Fruit fly (Drosophila melanogaster) whole organism, embryonic: ENCODE data around the gene AANATL7.

ENCODE experiments used
- Atf6 ChIP-seq: fragments of 200-800 bp; sonication (Bioruptor generic); IDR thresholded peaks from 2 replicates; pipeline ENCODE4 v1.3.6; 2022; ENCODE audit warnings: missing biosample characterization, missing genetic modification characterization
- BEAF-32 ChIP-seq: fragments of 200-800 bp; sonication (Bioruptor generic); optimal IDR thresholded peaks from 3 replicates; lab custom pipeline; 2017; ENCODE audit warnings: missing biosample characterization, missing genetic modification characterization, mild to moderate bottlenecking, moderate library complexity, missing genetic modification reagents
- Bteb2 ChIP-seq: fragments of 200-800 bp; sonication (Bioruptor generic); optimal IDR thresholded peaks from 2 replicates; lab custom pipeline; 2016; ENCODE audit warnings: missing biosample characterization, missing genetic modification characterization
- CG11398 ChIP-seq: fragments of 200-800 bp; sonication (Bioruptor generic); optimal IDR thresholded peaks from 2 replicates; lab custom pipeline; 2016; ENCODE audit warnings: missing biosample characterization, missing genetic modification characterization
- CG11504 ChIP-seq: fragments of 200-800 bp; sonication (Bioruptor generic); optimal IDR thresholded peaks from 3 replicates; lab custom pipeline; 2019; ENCODE audit warnings: missing biosample characterization, mild to moderate bottlenecking, missing genetic modification characterization, moderate library complexity
- CG12659 ChIP-seq: fragments of 200-800 bp; sonication (Bioruptor generic); optimal IDR thresholded peaks from 3 replicates; lab custom pipeline; 2017; ENCODE audit warnings: mild to moderate bottlenecking, missing biosample characterization, missing genetic modification reagents, missing genetic modification characterization
- CG12769 ChIP-seq: fragments of 200-800 bp; sonication (Bioruptor generic); optimal IDR thresholded peaks from 2 replicates; lab custom pipeline; 2019; ENCODE audit warnings: missing biosample characterization, mild to moderate bottlenecking, missing genetic modification characterization, moderate library complexity
- CG13123 ChIP-seq: fragments of 200-800 bp; sonication (Bioruptor generic); optimal IDR thresholded peaks from 2 replicates; lab custom pipeline; 2016; ENCODE audit warnings: missing biosample characterization, missing genetic modification characterization
- CG15269 ChIP-seq: fragments of 200-800 bp; sonication (Bioruptor generic); optimal IDR thresholded peaks from 2 replicates; lab custom pipeline; 2018; ENCODE audit warnings: missing biosample characterization, mild to moderate bottlenecking, missing genetic modification characterization, moderate library complexity
- CG15479 ChIP-seq: fragments of 200-800 bp; sonication (Bioruptor generic); optimal IDR thresholded peaks from 3 replicates; lab custom pipeline; 2019; ENCODE audit warnings: missing biosample characterization, mild to moderate bottlenecking, missing genetic modification characterization, moderate library complexity
- CG16779 ChIP-seq: fragments of 200-800 bp; sonication (Bioruptor generic); IDR thresholded peaks from 2 replicates; pipeline ENCODE4 v1.3.6; 2022; ENCODE audit warnings: missing biosample characterization, missing genetic modification characterization
- CG17328 ChIP-seq: fragments of 200-800 bp; sonication (Bioruptor generic); IDR thresholded peaks from 2 replicates; pipeline ENCODE4 v1.3.6; 2022; ENCODE audit warnings: missing biosample characterization, missing genetic modification characterization
- CG18764 ChIP-seq: fragments of 200-800 bp; sonication (Bioruptor generic); optimal IDR thresholded peaks from 3 replicates; lab custom pipeline; 2016; ENCODE audit warnings: missing biosample characterization, missing genetic modification characterization
- CG2129 ChIP-seq: fragments of 200-800 bp; sonication (Bioruptor generic); IDR thresholded peaks from 2 replicates; pipeline ENCODE4 v1.3.6; 2022; ENCODE audit warnings: missing biosample characterization, missing genetic modification characterization; ENCODE audit not compliant: partially characterized antibody
- CG3995 ChIP-seq: fragments of 200-800 bp; sonication (Bioruptor generic); optimal IDR thresholded peaks from 3 replicates; lab custom pipeline; 2016; ENCODE audit warnings: missing biosample characterization, missing genetic modification characterization
- CG4707 ChIP-seq: fragments of 200-800 bp; sonication (Bioruptor generic); optimal IDR thresholded peaks from 2 replicates; lab custom pipeline; 2018; ENCODE audit warnings: missing biosample characterization, mild to moderate bottlenecking, missing genetic modification characterization, moderate library complexity
- CG6765 ChIP-seq: fragments of 200-800 bp; sonication (Bioruptor generic); optimal IDR thresholded peaks from 3 replicates; lab custom pipeline; 2017; ENCODE audit warnings: missing biosample characterization, mild to moderate bottlenecking, missing genetic modification characterization
- CG6791 ChIP-seq: fragments of 200-800 bp; sonication (Bioruptor generic); IDR thresholded peaks from 3 replicates; pipeline ENCODE4 v1.3.6; 2022; ENCODE audit warnings: missing biosample characterization, missing genetic modification characterization; ENCODE audit not compliant: partially characterized antibody
- CG7372 ChIP-seq: fragments of 200-800 bp; sonication (Bioruptor generic); IDR thresholded peaks from 2 replicates; pipeline ENCODE4 v1.3.6; 2022; ENCODE audit warnings: missing biosample characterization, missing genetic modification characterization
- CG7928 ChIP-seq: fragments of 200-800 bp; sonication (Bioruptor generic); optimal IDR thresholded peaks from 2 replicates; lab custom pipeline; 2017; ENCODE audit warnings: missing biosample characterization, mild to moderate bottlenecking, missing genetic modification characterization
- CG8290 ChIP-seq, 3 experiments: fragments of 200-800 bp; sonication (Bioruptor generic); optimal IDR thresholded peaks; 2 replicates each; lab custom pipeline; 2016 to 2019; ENCODE audit warnings: missing biosample characterization in 3 of 3, missing genetic modification characterization in 3 of 3, mild to moderate bottlenecking in 2 of 3, moderate library complexity in 1 of 3
- CG8765 ChIP-seq: fragments of 200-800 bp; sonication (Bioruptor generic); IDR thresholded peaks from 2 replicates; pipeline ENCODE4 v1.3.6; 2022; ENCODE audit warnings: missing biosample characterization, missing genetic modification characterization
- Chrac-16 ChIP-seq: fragments of 200-800 bp; sonication (Bioruptor generic); optimal IDR thresholded peaks from 3 replicates; lab custom pipeline; 2016; ENCODE audit warnings: missing biosample characterization, missing genetic modification characterization
- E2f1 ChIP-seq: fragments of 200-800 bp; sonication (Bioruptor generic); IDR thresholded peaks from 2 replicates; pipeline ENCODE4 v1.3.6; 2022; ENCODE audit warnings: missing biosample characterization, missing genetic modification characterization
- GATAe ChIP-seq: fragments of 200-800 bp; sonication (Bioruptor generic); conservative IDR thresholded peaks from 2 replicates; pipeline ENCODE4 v1.3.6; 2022; ENCODE audit warnings: missing biosample characterization, missing genetic modification characterization
- Hmr ChIP-seq: fragments of 200-800 bp; sonication (Bioruptor generic); optimal IDR thresholded peaks from 3 replicates; lab custom pipeline; 2017; ENCODE audit warnings: mild to moderate bottlenecking, missing biosample characterization, missing genetic modification reagents, missing genetic modification characterization
- Meics ChIP-seq: fragments of 200-800 bp; sonication (Bioruptor generic); optimal IDR thresholded peaks from 2 replicates; lab custom pipeline; 2017; ENCODE audit warnings: missing biosample characterization, mild to moderate bottlenecking, missing genetic modification characterization
- Mrtf ChIP-seq: fragments of 200-800 bp; sonication (Bioruptor generic); IDR thresholded peaks from 3 replicates; pipeline ENCODE4 v1.3.6; 2022; ENCODE audit warnings: missing biosample characterization, missing genetic modification characterization
- NfI ChIP-seq: fragments of 200-800 bp; sonication (Bioruptor generic); optimal IDR thresholded peaks from 3 replicates; lab custom pipeline; 2018; ENCODE audit warnings: missing biosample characterization, mild to moderate bottlenecking, missing genetic modification characterization, moderate library complexity
- Optix ChIP-seq: fragments of 200-800 bp; sonication (Bioruptor generic); IDR thresholded peaks from 3 replicates; pipeline ENCODE4 v1.3.6; 2022; ENCODE audit warnings: missing biosample characterization, missing genetic modification characterization
- Ptx1 ChIP-seq: fragments of 200-800 bp; sonication (Bioruptor generic); IDR thresholded peaks from 2 replicates; pipeline ENCODE4 v1.3.6; 2022; ENCODE audit warnings: missing biosample characterization, missing genetic modification characterization
- Side ChIP-seq: fragments of 200-800 bp; sonication (Bioruptor generic); optimal IDR thresholded peaks from 2 replicates; lab custom pipeline; 2016; ENCODE audit warnings: missing biosample characterization, missing genetic modification characterization
- Xbp1 ChIP-seq: fragments of 200-800 bp; sonication (Bioruptor generic); optimal IDR thresholded peaks from 3 replicates; lab custom pipeline; 2016; ENCODE audit warnings: missing biosample characterization, mild to moderate bottlenecking, missing genetic modification characterization
- bab2 ChIP-seq: fragments of 200-800 bp; sonication (Bioruptor generic); optimal IDR thresholded peaks from 2 replicates; lab custom pipeline; 2016; ENCODE audit warnings: missing biosample characterization, missing genetic modification characterization
- cad ChIP-seq: fragments of >200 bp; optimal IDR thresholded peaks from 2 replicates; lab custom pipeline; 2017; ENCODE audit warnings: missing biosample characterization, missing genetic modification characterization
- corto ChIP-seq: fragments of 200-800 bp; sonication (Bioruptor generic); optimal IDR thresholded peaks from 2 replicates; lab custom pipeline; 2016; ENCODE audit warnings: missing biosample characterization, mild to moderate bottlenecking, missing genetic modification characterization, moderate library complexity
- gcm2 ChIP-seq: fragments of 200-800 bp; sonication (Bioruptor generic); optimal IDR thresholded peaks from 2 replicates; lab custom pipeline; 2016; ENCODE audit warnings: missing biosample characterization, missing genetic modification characterization
- kni ChIP-seq: fragments of 200-800 bp; sonication (Bioruptor generic); optimal IDR thresholded peaks from 3 replicates; lab custom pipeline; 2017; ENCODE audit warnings: mild to moderate bottlenecking, missing biosample characterization, missing genetic modification reagents, missing genetic modification characterization
- lbe ChIP-seq: fragments of 200-800 bp; sonication (Bioruptor generic); optimal IDR thresholded peaks from 2 replicates; lab custom pipeline; 2016; ENCODE audit warnings: missing biosample characterization, mild to moderate bottlenecking, missing genetic modification characterization
- nerfin-2 ChIP-seq: fragments of 200-800 bp; sonication (Bioruptor generic); IDR thresholded peaks from 2 replicates; pipeline ENCODE4 v1.3.6; 2022; ENCODE audit warnings: missing biosample characterization, missing genetic modification characterization; ENCODE audit not compliant: partially characterized antibody
- pan ChIP-seq, 4 experiments: fragments of >200 bp in 3 of 4; fragments of 200-800 bp in 1 of 4; sonication (Bioruptor generic) in 1 of 4; optimal IDR thresholded peaks in 3 of 4; IDR thresholded peaks in 1 of 4; 2 replicates each; pipeline versions ENCODE4 v1.3.6 to Lab custom; 2017 to 2022; ENCODE audit warnings: missing biosample characterization in 2 of 4, missing genetic modification characterization in 2 of 4, mixed read lengths in 1 of 4
- pum ChIP-seq: fragments of 200-800 bp; sonication (Bioruptor generic); optimal IDR thresholded peaks from 2 replicates; lab custom pipeline; 2016; ENCODE audit warnings: missing biosample characterization, missing genetic modification characterization
- run ChIP-seq: fragments of 200-800 bp; sonication (Bioruptor generic); optimal IDR thresholded peaks from 3 replicates; lab custom pipeline; 2018; ENCODE audit warnings: missing biosample characterization, mild to moderate bottlenecking, missing genetic modification characterization
- scrt ChIP-seq: fragments of 200-800 bp; sonication (Bioruptor generic); optimal IDR thresholded peaks from 2 replicates; lab custom pipeline; 2018; ENCODE audit warnings: missing biosample characterization, mild to moderate bottlenecking, missing genetic modification characterization, moderate library complexity
- sr ChIP-seq: fragments of 200-800 bp; sonication (Bioruptor generic); IDR thresholded peaks from 3 replicates; pipeline ENCODE4 v1.3.6; 2022; ENCODE audit warnings: missing biosample characterization, missing genetic modification characterization
- tap ChIP-seq: fragments of 200-800 bp; optimal IDR thresholded peaks from 3 replicates; lab custom pipeline; 2019; ENCODE audit warnings: missing biosample characterization, mild to moderate bottlenecking, missing genetic modification characterization, moderate library complexity
- zf30C ChIP-seq: fragments of 200-800 bp; sonication (Bioruptor generic); optimal IDR thresholded peaks from 3 replicates; lab custom pipeline; 2018; ENCODE audit warnings: missing biosample characterization, mild to moderate bottlenecking, missing genetic modification characterization

Gene AANATL7

DNA sequence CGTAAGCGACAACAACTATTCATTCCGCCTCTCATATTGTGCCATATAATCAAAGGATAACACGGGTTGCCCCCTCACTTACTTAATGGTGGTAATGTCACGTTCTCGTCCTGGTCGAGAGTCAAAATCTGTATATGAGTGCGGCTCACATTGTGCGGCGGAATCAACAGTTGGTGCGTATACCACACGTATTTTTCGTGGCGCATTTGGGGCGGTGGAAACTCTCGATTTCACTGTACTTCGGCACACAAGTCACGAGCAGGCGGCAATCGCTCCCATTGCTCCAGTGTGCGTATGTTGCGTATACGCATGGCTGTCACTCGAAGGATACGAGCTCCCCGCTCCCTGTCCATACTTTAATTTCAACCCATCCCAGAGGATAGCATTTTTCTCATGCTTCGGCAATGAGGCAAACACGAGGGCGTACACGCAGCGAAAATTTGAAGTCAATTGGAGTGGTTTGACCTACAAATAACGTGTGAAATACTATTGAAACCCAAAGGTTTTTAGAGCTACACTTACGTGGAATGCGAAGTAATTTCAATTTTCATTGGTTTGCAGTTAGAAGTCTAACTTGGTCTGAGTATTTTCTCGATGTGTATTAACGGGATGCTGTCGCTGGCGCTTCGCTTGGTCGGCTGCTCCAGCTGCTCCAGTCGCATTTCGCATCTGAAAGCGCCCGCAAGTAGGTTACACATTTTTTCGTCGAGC lies 1.2 kb downstream of the AANATL7 start (continued):
- TF ChIP-seq Side (GFP tag; lab: Kevin White, UChicago) (peak; percentile 80), zf30C (GFP tag; lab: Kevin White, UChicago) (peak; percentile 27), CG18764 (GFP tag; lab: Kevin White, UChicago) (peak; percentile 69), CG15479 (GFP tag; lab: Kevin White, UChicago) (no peak), tap (peak; percentile 39), CG4707 (GFP tag; lab: Kevin White, UChicago) (no peak), kni (GFP tag; lab: Kevin White, UChicago) (no peak), pum (GFP tag; lab: Kevin White, UChicago) (peak; percentile 69), pan (optimal IDR thresholded peaks at IDR 0.05; lab: Kevin White, UChicago) (no peak), pan (GFP tag; optimal IDR thresholded peaks at IDR 0.05 in 1 of 2, IDR thresholded peaks at IDR 0.05 in 1 of 2) (peak in 1 of 2 experiments; percentile 85), Meics (GFP tag; lab: Kevin White, UChicago) (peak; percentile 87), CG11398 (GFP tag; lab: Kevin White, UChicago) (peak; percentile 52), gcm2 (GFP tag; lab: Kevin White, UChicago) (peak; percentile 52), CG8765 (peak; percentile 47; the same call in 1 of the 2 replicates), cad (GFP tag; lab: Kevin White, UChicago) (no peak), BEAF-32 (GFP tag; lab: Kevin White, UChicago) (no peak), CG17328 (GFP tag; lab: Robert Waterston, UW) (peak; percentile 78), E2f1 (GFP tag; lab: Robert Waterston, UW) (peak; percentile 80), sr (GFP tag; lab: Robert Waterston, UW) (peak; percentile 33; the same call in 1 of the 3 replicates), CG3995 (peak; percentile 8), NfI (peak; percentile 74), CG6791 (GFP tag; lab: Robert Waterston, UW) (no peak), nerfin-2 (GFP tag; lab: Robert Waterston, UW) (no peak), Mrtf (GFP tag; lab: Robert Waterston, UW) (peak; percentile 72; the same call in 2 of the 3 replicates), scrt (GFP tag; lab: Kevin White, UChicago) (peak; percentile 94), Atf6 (GFP tag; lab: Robert Waterston, UW) (peak; percentile 85), Bteb2 (GFP tag; lab: Kevin White, UChicago) (peak; percentile 78), Chrac-16 (peak; percentile 60), CG12659 (GFP tag; lab: Kevin White, UChicago) (peak; percentile 66), CG12769 (tag; lab: Kevin White, UChicago) (peak; percentile 92), GATAe (GFP tag; lab: Robert Waterston, UW) (peak; percentile 42; the same call in 1 of the 2 replicates), Xbp1 (GFP tag; lab: Kevin White, UChicago) (peak; percentile 77), Ptx1 (GFP tag; lab: Robert Waterston, UW) (peak; percentile 83), corto (GFP tag; lab: Kevin White, UChicago) (no peak), CG16779 (GFP tag; lab: Robert Waterston, UW) (0 out of 2 replicates have a peak, but pooled peaks have one; percentile 26), CG13123 (GFP tag; lab: Kevin White, UChicago) (peak; percentile 35), CG2129 (GFP tag; lab: Robert Waterston, UW) (no peak), CG6765 (GFP tag; lab: Kevin White, UChicago) (peak; percentile 76), CG7928 (peak; percentile 8), CG8290 (GFP tag; optimal IDR thresholded peaks at IDR 0.05; lab: Kevin White, UChicago) (no peak), CG8290 (tag; optimal IDR thresholded peaks at IDR 0.05; lab: Kevin White, UChicago) (peak in 1 of 2 experiments; percentile 91), bab2 (GFP tag; lab: Kevin White, UChicago) (peak; percentile 77), CG7372 (peak; percentile 61; the same call in 1 of the 2 replicates), CG15269 (tag; lab: Kevin White, UChicago) (peak; percentile 72), run (tag; lab: Kevin White, UChicago) (no peak), Hmr (peak; percentile 93), CG11504 (tag; lab: Kevin White, UChicago) (peak; percentile 77), Optix (GFP tag; lab: Robert Waterston, UW) (peak; percentile 71; the same call in 2 of the 3 replicates), lbe (GFP tag; lab: Kevin White, UChicago) (no peak)
